Worm (Caenorhabditis elegans): ENCODE measurements around the gene sri-47.
A peak's percentile ranks its signal among the peaks of the same experiment; 100 is the strongest.

Gene sri-47

DNA sequence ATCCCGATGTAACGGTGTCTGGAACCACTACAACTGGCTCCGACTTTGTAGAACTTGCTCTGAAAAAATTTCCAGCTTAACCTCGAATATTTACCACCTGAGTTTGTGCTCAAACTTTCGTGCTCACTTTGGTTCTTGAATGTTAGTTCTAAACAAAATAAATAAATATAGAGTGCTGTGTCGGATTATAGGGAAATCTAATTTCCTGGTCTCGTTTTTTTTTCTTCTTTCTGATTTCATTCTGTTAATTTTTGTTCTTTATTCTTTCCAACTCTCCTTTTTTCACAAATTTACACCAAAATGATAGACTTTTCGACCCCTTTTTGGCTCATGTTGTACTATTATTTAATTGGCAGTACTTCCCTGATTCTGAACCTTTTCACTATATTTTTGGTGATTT lies 27.4 kb upstream of the sri-47 start, which contains the start of gene sri-37:
TSS of gene sri-37 (plus strand) at position 301 of the 400 bp plus-strand sequence.
- TF ChIP-seq pag-3 (tag; optimal IDR thresholded peaks at IDR 0.05; ENCODE audit: borderline replicate concordance) (no peak), pha-4 (tag; optimal IDR thresholded peaks at IDR 0.05) (no peak), ceh-34 (tag; optimal IDR thresholded peaks at IDR 0.05) (no peak), pha-2 (tag; optimal IDR thresholded peaks at IDR 0.05) (no peak), ceh-18 (tag; optimal IDR thresholded peaks at IDR 0.05) (no peak), pros-1 (tag; optimal IDR thresholded peaks at IDR 0.05) (no peak), nhr-11 (tag; optimal IDR thresholded peaks at IDR 0.05) (no peak), mec-3 (tag; optimal IDR thresholded peaks at IDR 0.05; ENCODE audit: borderline replicate concordance) (no peak), ceh-14 (tag; optimal IDR thresholded peaks at IDR 0.05) (no peak), dve-1 (tag; optimal IDR thresholded peaks at IDR 0.05) (no peak), ceh-2 (tag; optimal IDR thresholded peaks at IDR 0.05) (no peak), unc-86 (tag; optimal IDR thresholded peaks at IDR 0.05) (no peak), dmd-4 (tag; optimal IDR thresholded peaks at IDR 0.05; ENCODE audit: borderline replicate concordance) (no peak)

- no peak for TF ChIP-seq elt-2 (tag; optimal IDR thresholded peaks at IDR 0.05)
- no peak for TF ChIP-seq ref-2 (tag; optimal IDR thresholded peaks at IDR 0.05)
- TF ChIP-seq ceh-18 (tag; optimal IDR thresholded peaks at IDR 0.05), result no peak
- TF ChIP-seq fax-1 (tag; optimal IDR thresholded peaks at IDR 0.05), result no peak
- TF ChIP-seq lin-11 (tag; optimal IDR thresholded peaks at IDR 0.05), result no peak
- no peak for TF ChIP-seq odd-2 (tag; optimal IDR thresholded peaks at IDR 0.05)
These were observed 25.5 kb upstream of the sri-47 start, which contains the start of gene D2062.1 for ce11 chrII:2631169-2631568. Gene D2062.1 (plus strand): TSS chrII:2631469.

- TF ChIP-seq dve-1 (tag; optimal IDR thresholded peaks at IDR 0.05), result peak; percentile 89
These were observed 24.5 kb upstream of the sri-47 start for ce11 chrII:2632194-2632593.

- TF ChIP-seq nfya-1 (tag; optimal IDR thresholded peaks at IDR 0.05) (no peak), rnt-1 (tag; optimal IDR thresholded peaks at IDR 0.05) (no peak), ceh-31 (tag; optimal IDR thresholded peaks at IDR 0.05) (no peak), elt-2 (tag; optimal IDR thresholded peaks at IDR 0.05) (no peak), che-1 (tag; optimal IDR thresholded peaks at IDR 0.05) (no peak), ceh-30 (tag; optimal IDR thresholded peaks at IDR 0.05) (no peak), odd-2 (tag; optimal IDR thresholded peaks at IDR 0.05) (no peak), gmeb-2 (tag; optimal IDR thresholded peaks at IDR 0.05) (no peak), F13H6.1 (tag; optimal IDR thresholded peaks at IDR 0.05) (no peak), syd-9 (tag; optimal IDR thresholded peaks at IDR 0.05) (no peak), hlh-6 (tag; optimal IDR thresholded peaks at IDR 0.05) (no peak), ceh-18 (tag; optimal IDR thresholded peaks at IDR 0.05) (no peak)
These were observed 19.3 kb upstream of the sri-47 start, which contains the start of gene F22E5.21 for ce11 chrII:2637359-2637758. Gene F22E5.21 (minus strand): TSS chrII:2637459.

DNA sequence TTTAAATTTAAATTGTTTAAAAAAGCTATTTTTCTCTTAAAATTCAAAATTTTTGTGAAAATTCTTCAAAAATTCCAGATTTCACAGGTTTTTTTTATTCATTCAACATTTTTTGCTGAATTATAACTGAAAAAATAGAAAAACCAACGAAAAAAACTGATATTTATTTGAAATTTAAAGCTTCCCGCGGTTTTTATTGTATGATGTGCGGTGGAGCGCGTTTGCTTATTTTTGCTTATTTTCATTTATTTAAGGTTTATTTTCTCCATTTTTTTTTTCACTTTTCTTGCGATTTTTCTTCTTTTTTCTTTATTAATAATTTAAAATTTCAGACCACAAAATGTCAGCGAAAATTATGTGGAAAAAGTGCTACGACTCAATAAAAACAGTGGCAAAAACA lies 18.6 kb upstream of the sri-47 start, which contains the start of gene F22E5.9:
TSS of gene F22E5.9 (plus strand) at position 327 of the 400 bp plus-strand sequence.
- no peak for TF ChIP-seq ceh-18 (tag; optimal IDR thresholded peaks at IDR 0.05)
- TF ChIP-seq unc-42 (tag; optimal IDR thresholded peaks at IDR 0.05), result no peak
- TF ChIP-seq sox-2 (GFP tag; IDR thresholded peaks at IDR 0.05), result no peak
- no peak for TF ChIP-seq hlh-6 (tag; optimal IDR thresholded peaks at IDR 0.05)
- no peak for TF ChIP-seq ceh-6 (GFP tag; optimal IDR thresholded peaks at IDR 0.05)
- TF ChIP-seq hlh-30 (tag; optimal IDR thresholded peaks at IDR 0.05; ENCODE audit: insufficient read depth), result no peak
- TF ChIP-seq ceh-9 (tag; optimal IDR thresholded peaks at IDR 0.05), result no peak
- no peak for TF ChIP-seq sox-4 (tag; optimal IDR thresholded peaks at IDR 0.05)
- TF ChIP-seq nfya-1 (tag; optimal IDR thresholded peaks at IDR 0.05), result no peak
- no peak for TF ChIP-seq hlh-8 (tag; optimal IDR thresholded peaks at IDR 0.05)
- TF ChIP-seq gmeb-2 (tag; optimal IDR thresholded peaks at IDR 0.05), result no peak
- no peak for TF ChIP-seq ttx-3 (tag; optimal IDR thresholded peaks at IDR 0.05)
- no peak for TF ChIP-seq unc-55 (GFP tag; optimal IDR thresholded peaks at IDR 0.05)
- no peak for TF ChIP-seq pag-3 (tag; optimal IDR thresholded peaks at IDR 0.05; ENCODE audit: borderline replicate concordance)
- TF ChIP-seq ceh-24 (tag; optimal IDR thresholded peaks at IDR 0.05), result no peak
- TF ChIP-seq dmd-4 (tag; optimal IDR thresholded peaks at IDR 0.05; ENCODE audit: borderline replicate concordance), result no peak
- no peak for TF ChIP-seq mec-3 (tag; optimal IDR thresholded peaks at IDR 0.05; ENCODE audit: borderline replicate concordance)
- no peak for TF ChIP-seq C38D4.7 (GFP tag; optimal IDR thresholded peaks at IDR 0.05)
- TF ChIP-seq ceh-2 (tag; optimal IDR thresholded peaks at IDR 0.05), result no peak

Measured in whole organism, late embryonic.